Worm (Caenorhabditis elegans) whole organism, early embryonic: ENCODE measurements around the gene T22F3.10.

Source experiments
- B0310.2 ChIP-seq: sonication (generic microtip); optimal IDR thresholded peaks from 2 replicates; lab custom pipeline; 2016; ENCODE audit warnings: mild to moderate bottlenecking, missing genetic modification characterization, missing compliant biosample characterization
- F13C5.2 ChIP-seq: sonication (generic microtip); optimal IDR thresholded peaks from 2 replicates; lab custom pipeline; 2017; ENCODE audit warnings: mild to moderate bottlenecking, missing genetic modification characterization, inconsistent platforms, missing compliant biosample characterization
- aly-1 ChIP-seq: sonication (generic microtip); optimal IDR thresholded peaks from 2 replicates; lab custom pipeline; 2016; ENCODE audit warnings: missing genetic modification characterization, missing compliant biosample characterization
- ama-1 ChIP-seq: fragments of 150-350 bp; optimal IDR thresholded peaks from 2 replicates; lab custom pipeline; 2014
- ceh-13 ChIP-seq: fragments of 200-800 bp; sonication (Bioruptor generic); optimal IDR thresholded peaks from 2 replicates; lab custom pipeline; 2018; ENCODE audit warnings: mild to moderate bottlenecking, missing genetic modification characterization, missing compliant biosample characterization
- ceh-36 ChIP-seq: sonication (generic microtip); optimal IDR thresholded peaks from 2 replicates; lab custom pipeline; 2016; ENCODE audit warnings: missing genetic modification characterization, inconsistent platforms, missing compliant biosample characterization
- ets-7 ChIP-seq: sonication (generic microtip); optimal IDR thresholded peaks from 2 replicates; lab custom pipeline; 2016; ENCODE audit warnings: missing genotype, missing genetic modification characterization, missing compliant biosample characterization
- flt-1 ChIP-seq: fragments of 200-800 bp; sonication (Bioruptor generic); IDR thresholded peaks from 2 replicates; pipeline ENCODE4 v1.3.6; 2022; ENCODE audit warnings: missing genetic modification characterization, missing compliant biosample characterization
- hmbx-1 ChIP-seq: sonication (generic microtip); optimal IDR thresholded peaks from 2 replicates; lab custom pipeline; 2016; ENCODE audit warnings: mild to moderate bottlenecking, missing genetic modification characterization, missing compliant biosample characterization
- hmg-4 ChIP-seq: fragments of 200-800 bp; sonication (Bioruptor generic); optimal IDR thresholded peaks from 2 replicates; lab custom pipeline; 2018; ENCODE audit warnings: mild to moderate bottlenecking, missing genetic modification characterization, missing compliant biosample characterization
- hnd-1 ChIP-seq: sonication (generic microtip); optimal IDR thresholded peaks from 2 replicates; lab custom pipeline; 2016; ENCODE audit warnings: missing genetic modification characterization, missing compliant biosample characterization
- pes-1 ChIP-seq: fragments of 200-800 bp; sonication (Bioruptor generic); IDR thresholded peaks from 2 replicates; pipeline ENCODE4 v1.3.6; 2022; ENCODE audit warnings: missing genetic modification reagents, missing genetic modification characterization, missing compliant biosample characterization
- scrt-1 ChIP-seq: fragments of 200-800 bp; sonication (Bioruptor generic); IDR thresholded peaks from 2 replicates; pipeline ENCODE4 v1.3.6; 2022; ENCODE audit warnings: missing genetic modification characterization, missing compliant biosample characterization
- sea-1 ChIP-seq: fragments of 200-800 bp; sonication (Bioruptor generic); conservative IDR thresholded peaks from 2 replicates; pipeline ENCODE4 v1.3.6; 2022; ENCODE audit warnings: missing genetic modification characterization, missing compliant biosample characterization
- tbx-11 ChIP-seq: fragments of 200-800 bp; sonication (Bioruptor generic); IDR thresholded peaks from 2 replicates; pipeline ENCODE4 v1.3.6; 2022; ENCODE audit warnings: missing genetic modification characterization, missing compliant biosample characterization
- tbx-37 ChIP-seq: fragments of 200-800 bp; sonication (Bioruptor generic); conservative IDR thresholded peaks from 2 replicates; pipeline ENCODE4 v1.3.6; 2022; ENCODE audit warnings: missing genetic modification reagents, missing genetic modification characterization, missing compliant biosample characterization
- tra-4 ChIP-seq: sonication (generic microtip); optimal IDR thresholded peaks from 2 replicates; lab custom pipeline; 2017; ENCODE audit warnings: missing genetic modification characterization, missing compliant biosample characterization

T22F3.10 gene

ce11 chrV:3581643-3582042 is 29.9 kb downstream of the T22F3.10 start:
- TF ChIP-seq aly-1 (tag; lab: Kevin White, UChicago), result no peak
- TF ChIP-seq B0310.2, result no peak
- TF ChIP-seq tbx-37 (GFP tag; lab: Robert Waterston, UW), result no peak
- TF ChIP-seq tbx-11 (GFP tag; lab: Robert Waterston, UW), result no peak
- TF ChIP-seq pes-1 (GFP tag; lab: Robert Waterston, UW), result no peak
- no peak for TF ChIP-seq ets-7
- TF ChIP-seq ceh-13 (GFP tag; lab: Kevin White, UChicago), result no peak
- TF ChIP-seq ceh-36 (tag; lab: Kevin White, UChicago), result no peak
- no peak for TF ChIP-seq F13C5.2 (tag; lab: Kevin White, UChicago)
- no peak for TF ChIP-seq flt-1 (GFP tag; lab: Robert Waterston, UW)
- no peak for TF ChIP-seq sea-1 (GFP tag; lab: Robert Waterston, UW)
- TF ChIP-seq scrt-1, result no peak
- no peak for TF ChIP-seq tra-4 (tag; lab: Kevin White, UChicago)

ce11 chrV:3581034-3581433 is 30.5 kb downstream of the T22F3.10 start:
- TF ChIP-seq pes-1 (GFP tag; lab: Robert Waterston, UW), result no peak
- TF ChIP-seq hmg-4 (GFP tag; lab: Kevin White, UChicago), result no peak
- TF ChIP-seq hmbx-1 (tag; lab: Kevin White, UChicago), result no peak
- no peak for TF ChIP-seq hnd-1 (tag; lab: Kevin White, UChicago)
- TF ChIP-seq flt-1 (GFP tag; lab: Robert Waterston, UW), result no peak
- no peak for TF ChIP-seq scrt-1
- TF ChIP-seq tra-4 (tag; lab: Kevin White, UChicago), result no peak
- TF ChIP-seq ceh-13 (GFP tag; lab: Kevin White, UChicago), result no peak
- TF ChIP-seq ama-1 (lab: Kevin White, UChicago), result no peak
- TF ChIP-seq aly-1 (tag; lab: Kevin White, UChicago), result no peak
- no peak for TF ChIP-seq sea-1 (GFP tag; lab: Robert Waterston, UW)
- no peak for TF ChIP-seq tbx-37 (GFP tag; lab: Robert Waterston, UW)
- no peak for TF ChIP-seq F13C5.2 (tag; lab: Kevin White, UChicago)
- TF ChIP-seq ceh-36 (tag; lab: Kevin White, UChicago), result no peak
- TF ChIP-seq B0310.2, result no peak
- TF ChIP-seq tbx-11 (GFP tag; lab: Robert Waterston, UW), result no peak
- TF ChIP-seq ets-7, result no peak

- TF ChIP-seq scrt-1 (no peak), ama-1 (lab: Kevin White, UChicago) (no peak), sea-1 (GFP tag; lab: Robert Waterston, UW) (no peak), ets-7 (no peak), F13C5.2 (tag; lab: Kevin White, UChicago) (no peak), aly-1 (tag; lab: Kevin White, UChicago) (no peak), pes-1 (GFP tag; lab: Robert Waterston, UW) (no peak), hmbx-1 (tag; lab: Kevin White, UChicago) (no peak), flt-1 (GFP tag; lab: Robert Waterston, UW) (no peak), ceh-36 (tag; lab: Kevin White, UChicago) (no peak), ceh-13 (GFP tag; lab: Kevin White, UChicago) (no peak), tbx-37 (GFP tag; lab: Robert Waterston, UW) (no peak), hmg-4 (GFP tag; lab: Kevin White, UChicago) (no peak), B0310.2 (no peak), hnd-1 (tag; lab: Kevin White, UChicago) (no peak), tbx-11 (GFP tag; lab: Robert Waterston, UW) (no peak)
Measured at ce11 chrV:3580385-3580784, 31.2 kb downstream of the T22F3.10 start.

ce11 chrV:3579795-3580194 is 31.8 kb downstream of the T22F3.10 start:
- no peak for TF ChIP-seq F13C5.2 (tag; lab: Kevin White, UChicago)
- no peak for TF ChIP-seq tra-4 (tag; lab: Kevin White, UChicago)
- no peak for TF ChIP-seq pes-1 (GFP tag; lab: Robert Waterston, UW)
- TF ChIP-seq hmbx-1 (tag; lab: Kevin White, UChicago), result no peak
- no peak for TF ChIP-seq B0310.2
- TF ChIP-seq tbx-11 (GFP tag; lab: Robert Waterston, UW), result no peak
- no peak for TF ChIP-seq hnd-1 (tag; lab: Kevin White, UChicago)
- TF ChIP-seq ama-1 (lab: Kevin White, UChicago), result no peak
- no peak for TF ChIP-seq tbx-37 (GFP tag; lab: Robert Waterston, UW)
- no peak for TF ChIP-seq ceh-13 (GFP tag; lab: Kevin White, UChicago)
- no peak for TF ChIP-seq flt-1 (GFP tag; lab: Robert Waterston, UW)

- no peak for TF ChIP-seq ceh-36 (tag; lab: Kevin White, UChicago)
- TF ChIP-seq sea-1 (GFP tag; lab: Robert Waterston, UW), result no peak
- no peak for TF ChIP-seq pes-1 (GFP tag; lab: Robert Waterston, UW)
- TF ChIP-seq ama-1 (lab: Kevin White, UChicago), result no peak
- TF ChIP-seq tra-4 (tag; lab: Kevin White, UChicago), result no peak
- no peak for TF ChIP-seq F13C5.2 (tag; lab: Kevin White, UChicago)
- TF ChIP-seq flt-1 (GFP tag; lab: Robert Waterston, UW), result no peak
- no peak for TF ChIP-seq ets-7
- no peak for TF ChIP-seq hmbx-1 (tag; lab: Kevin White, UChicago)
- no peak for TF ChIP-seq hmg-4 (GFP tag; lab: Kevin White, UChicago)
- no peak for TF ChIP-seq B0310.2
- TF ChIP-seq tbx-11 (GFP tag; lab: Robert Waterston, UW), result no peak
Measured at ce11 chrV:3579248-3579647, 32.3 kb downstream of the T22F3.10 start.

ce11 chrV:3578813-3579212 is 32.7 kb downstream of the T22F3.10 start, which contains the start of gene pygl-1:
Gene pygl-1, plus strand, starts transcription at chrV:3579023.
- TF ChIP-seq hnd-1 (tag; lab: Kevin White, UChicago) (no peak), F13C5.2 (tag; lab: Kevin White, UChicago) (no peak), hmbx-1 (tag; lab: Kevin White, UChicago) (no peak), scrt-1 (no peak), tbx-11 (GFP tag; lab: Robert Waterston, UW) (no peak), tbx-37 (GFP tag; lab: Robert Waterston, UW) (no peak), ama-1 (lab: Kevin White, UChicago) (no peak), flt-1 (GFP tag; lab: Robert Waterston, UW) (no peak), hmg-4 (GFP tag; lab: Kevin White, UChicago) (no peak), ceh-36 (tag; lab: Kevin White, UChicago) (no peak), ceh-13 (GFP tag; lab: Kevin White, UChicago) (no peak), B0310.2 (no peak), aly-1 (tag; lab: Kevin White, UChicago) (no peak), pes-1 (GFP tag; lab: Robert Waterston, UW) (no peak), sea-1 (GFP tag; lab: Robert Waterston, UW) (no peak)
